Fruit fly (Drosophila melanogaster): ENCODE data around the gene Nup153.

Gene Nup153

dm6 chrX:16610601-16611058 is 11.6 kb downstream of the Nup153 start, which contains the start of gene mbt (continued):
- TF ChIP-seq CG11902 (GFP tag; optimal IDR thresholded peaks at IDR 0.05): no peak

dm6 chrX:16616773-16617738 is 18.0 kb downstream of the Nup153 start:
- TF ChIP-seq Blimp-1 (GFP tag; optimal IDR thresholded peaks at IDR 0.05): peak; percentile 69
- peak; percentile 66 for TF ChIP-seq Eip78C (GFP tag)
- no peak for TF ChIP-seq CG8119 (GFP tag; IDR thresholded peaks at IDR 0.05)
- peak; percentile 44 for TF ChIP-seq svp (GFP tag)
- peak; percentile 19; the same call in 1 of the 3 replicates for TF ChIP-seq CG6163 (GFP tag; IDR thresholded peaks at IDR 0.05)
- peak in 1 of 2 experiments; percentile 21 for TF ChIP-seq ss (GFP tag; optimal IDR thresholded peaks at IDR 0.05)
- no peak for TF ChIP-seq CG10669 (GFP tag; optimal IDR thresholded peaks at IDR 0.05)
- no peak for TF ChIP-seq dsx (GFP tag; optimal IDR thresholded peaks at IDR 0.05; ENCODE audit: poor library complexity, severe bottlenecking)

dm6 chrX:16618724-16619123 is 19.7 kb downstream of the Nup153 start:
- TF ChIP-seq Blimp-1 (GFP tag; optimal IDR thresholded peaks at IDR 0.05): peak; percentile 51
- 0 out of 3 replicates have a peak, but pooled peaks have one; percentile 3 for TF ChIP-seq CG8119 (GFP tag; IDR thresholded peaks at IDR 0.05)
- no peak for TF ChIP-seq Eip78C (GFP tag)

- 0 out of 3 replicates have a peak, but pooled peaks have one; percentile 34 for TF ChIP-seq CG6163 (GFP tag; IDR thresholded peaks at IDR 0.05)
- peak in 1 of 2 experiments; percentile 8 for TF ChIP-seq ss (GFP tag; optimal IDR thresholded peaks at IDR 0.05)
- TF ChIP-seq CG6276 (GFP tag; optimal IDR thresholded peaks at IDR 0.05): no peak
- TF ChIP-seq eg (GFP tag; IDR thresholded peaks at IDR 0.05): 0 out of 3 replicates have a peak, but pooled peaks have one; percentile 23
Observed at dm6 chrX:16621462-16621861, 22.4 kb downstream of the Nup153 start, which contains the start of gene CG9782. TSS of gene CG9782 (minus strand) at chrX:16621589.

dm6 chrX:16623524-16623923 is 24.5 kb downstream of the Nup153 start:
- TF ChIP-seq dsx (GFP tag; optimal IDR thresholded peaks at IDR 0.05; ENCODE audit: poor library complexity, severe bottlenecking) (no peak), Ets96B (tag; optimal IDR thresholded peaks at IDR 0.05) (no peak), eg (GFP tag; IDR thresholded peaks at IDR 0.05) (no peak), Sox15 (GFP tag; optimal IDR thresholded peaks at IDR 0.05) (no peak), CG7368 (GFP tag; optimal IDR thresholded peaks at IDR 0.05) (no peak), CG11762 (GFP tag; optimal IDR thresholded peaks at IDR 0.05; ENCODE audit: insufficient read depth) (no peak), Sox102F (GFP tag; optimal IDR thresholded peaks at IDR 0.05) (no peak), fd85E (GFP tag; optimal IDR thresholded peaks at IDR 0.05) (no peak), Hr39 (GFP tag; optimal IDR thresholded peaks at IDR 0.05) (no peak), CG10631 (GFP tag; optimal IDR thresholded peaks at IDR 0.05) (no peak), vri (GFP tag; optimal IDR thresholded peaks at IDR 0.05) (no peak), CG31627 (GFP tag; optimal IDR thresholded peaks at IDR 0.05) (no peak), CG6163 (GFP tag; IDR thresholded peaks at IDR 0.05) (no peak), salr (GFP tag; optimal IDR thresholded peaks at IDR 0.05) (no peak), Smox (GFP tag; optimal IDR thresholded peaks at IDR 0.05) (no peak), CG3919 (GFP tag; optimal IDR thresholded peaks at IDR 0.05) (no peak), Hr38 (GFP tag; optimal IDR thresholded peaks at IDR 0.05) (no peak), CG8119 (GFP tag; IDR thresholded peaks at IDR 0.05) (no peak)

dm6 chrX:16624519-16624918 is 25.5 kb downstream of the Nup153 start:
- no peak for TF ChIP-seq OdsH (GFP tag; optimal IDR thresholded peaks at IDR 0.05)
- TF ChIP-seq Sox15 (GFP tag; optimal IDR thresholded peaks at IDR 0.05): no peak
- TF ChIP-seq dsx (GFP tag; optimal IDR thresholded peaks at IDR 0.05; ENCODE audit: poor library complexity, severe bottlenecking): no peak
- TF ChIP-seq Met (GFP tag; optimal IDR thresholded peaks at IDR 0.05): no peak
- TF ChIP-seq CG32006 (GFP tag; optimal IDR thresholded peaks at IDR 0.05): no peak
- no peak for TF ChIP-seq Eip78C (GFP tag)
- TF ChIP-seq CG3919 (GFP tag; optimal IDR thresholded peaks at IDR 0.05): no peak
- no peak for TF ChIP-seq spab (GFP tag; optimal IDR thresholded peaks at IDR 0.05)
- no peak for TF ChIP-seq vri (GFP tag; optimal IDR thresholded peaks at IDR 0.05)
- no peak for TF ChIP-seq Hr39 (GFP tag; optimal IDR thresholded peaks at IDR 0.05)
- TF ChIP-seq eg (GFP tag; IDR thresholded peaks at IDR 0.05): no peak
- no peak for TF ChIP-seq esn (GFP tag; optimal IDR thresholded peaks at IDR 0.05)
